Worm (Caenorhabditis elegans) whole organism, late embryonic: ENCODE measurements around the gene trpp-6.

Source experiments
- ceh-34 ChIP-seq: sonication (generic microtip); optimal IDR thresholded peaks from 2 replicates; lab custom pipeline; 2016; ENCODE audit warnings: mild to moderate bottlenecking, missing genetic modification characterization, missing compliant biosample characterization
- dve-1 ChIP-seq: sonication (generic microtip); optimal IDR thresholded peaks from 2 replicates; lab custom pipeline; 2017; ENCODE audit warnings: antibody characterized with exemption, mild to moderate bottlenecking, missing genetic modification characterization, missing compliant biosample characterization
- hlh-15 ChIP-seq: sonication (generic microtip); optimal IDR thresholded peaks from 2 replicates; lab custom pipeline; 2016; ENCODE audit warnings: missing genetic modification characterization, missing compliant biosample characterization
- hlh-30 ChIP-seq: sonication (generic microtip); optimal IDR thresholded peaks from 2 replicates; lab custom pipeline; 2017; ENCODE audit warnings: antibody characterized with exemption, missing genetic modification characterization, missing compliant biosample characterization; ENCODE audit not compliant: insufficient read depth
- lim-6 ChIP-seq: sonication (generic microtip); optimal IDR thresholded peaks from 2 replicates; lab custom pipeline; 2016; ENCODE audit warnings: missing genetic modification characterization, missing compliant biosample characterization
- nhr-11 ChIP-seq: fragments of 150-350 bp; optimal IDR thresholded peaks from 2 replicates; lab custom pipeline; 2014; ENCODE audit warnings: missing biosample characterization, missing genetic modification characterization
- pqm-1 ChIP-seq: sonication (generic microtip); optimal IDR thresholded peaks from 2 replicates; lab custom pipeline; 2016; ENCODE audit warnings: missing genetic modification characterization, missing compliant biosample characterization
- pros-1 ChIP-seq: fragments of 150-350 bp; optimal IDR thresholded peaks from 2 replicates; lab custom pipeline; 2014; ENCODE audit warnings: missing biosample characterization, missing genetic modification reagents, missing genetic modification characterization
- rnt-1 ChIP-seq: sonication (generic microtip); optimal IDR thresholded peaks from 2 replicates; lab custom pipeline; 2016; ENCODE audit warnings: missing genetic modification characterization, missing compliant biosample characterization
- sox-2 ChIP-seq: fragments of 200-800 bp; sonication (Bioruptor generic); IDR thresholded peaks from 2 replicates; pipeline ENCODE4 v1.3.6; 2022; ENCODE audit warnings: missing genetic modification reagents, missing genetic modification characterization, missing compliant biosample characterization
- sox-4 ChIP-seq: sonication (generic microtip); optimal IDR thresholded peaks from 2 replicates; lab custom pipeline; 2017; ENCODE audit warnings: mild to moderate bottlenecking, missing genetic modification characterization, inconsistent platforms, missing compliant biosample characterization

DNA sequence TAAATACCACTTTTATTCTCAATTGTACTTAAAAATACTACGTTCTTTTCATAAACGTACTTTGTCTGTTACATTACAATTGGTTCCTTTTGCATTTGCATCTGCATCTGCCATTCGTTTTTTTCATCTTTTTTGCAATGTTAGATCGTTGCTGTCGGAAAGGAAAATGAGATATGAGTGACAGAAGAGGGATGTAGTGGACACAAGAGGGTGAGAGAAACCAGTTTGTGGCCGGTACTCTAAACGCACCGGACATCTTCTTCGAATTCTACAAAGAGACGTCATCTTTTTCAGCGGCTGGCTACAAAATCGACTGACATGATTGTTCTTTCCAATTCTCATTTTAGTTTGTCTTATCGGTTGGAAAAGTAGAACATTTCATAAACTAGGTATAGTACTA lies 11.0 kb downstream of the trpp-6 start:
- no peak for TF ChIP-seq sox-4 (tag; lab: Kevin White, UChicago)
- no peak for TF ChIP-seq lim-6 (tag; lab: Kevin White, UChicago)
- TF ChIP-seq ceh-34 (tag; lab: Kevin White, UChicago): no peak
- no peak for TF ChIP-seq pros-1 (tag; lab: Kevin White, UChicago)
- no peak for TF ChIP-seq nhr-11 (tag; lab: Kevin White, UChicago)
- TF ChIP-seq sox-2 (GFP tag; lab: Robert Waterston, UW): no peak
- TF ChIP-seq pqm-1: no peak
- TF ChIP-seq rnt-1 (tag; lab: Kevin White, UChicago): no peak
- TF ChIP-seq hlh-15 (tag; lab: Kevin White, UChicago): no peak
- no peak for TF ChIP-seq hlh-30
- TF ChIP-seq dve-1 (tag; lab: Kevin White, UChicago): no peak
